Fruit fly (Drosophila melanogaster) whole organism, pupa: ENCODE data around the gene Cp19.

Experiments used
- CG10348 ChIP-seq: fragments of 200-800 bp; sonication (Bioruptor generic); IDR thresholded peaks from 2 replicates; pipeline ENCODE4 v1.3.6; 2022; ENCODE audit warnings: missing biosample characterization, missing genetic modification characterization
- CG12605 ChIP-seq: fragments of 200-800 bp; sonication (Bioruptor generic); IDR thresholded peaks from 2 replicates; pipeline ENCODE4 v1.3.6; 2022; ENCODE audit warnings: missing biosample characterization, missing genetic modification characterization
- CG13204 ChIP-seq: fragments of 200-800 bp; sonication (Bioruptor generic); optimal IDR thresholded peaks from 2 replicates; lab custom pipeline; 2018; ENCODE audit warnings: missing biosample characterization, mild to moderate bottlenecking, missing genetic modification characterization, moderate library complexity
- CG14655 ChIP-seq: fragments of 200-800 bp; sonication (Bioruptor generic); optimal IDR thresholded peaks from 3 replicates; lab custom pipeline; 2017; ENCODE audit warnings: mild to moderate bottlenecking, missing biosample characterization, missing genetic modification reagents, missing genetic modification characterization
- CG15710 ChIP-seq: fragments of 200-800 bp; sonication (Bioruptor generic); optimal IDR thresholded peaks from 2 replicates; lab custom pipeline; 2018; ENCODE audit warnings: missing biosample characterization, mild to moderate bottlenecking, missing genetic modification characterization, moderate library complexity
- CG17806 ChIP-seq: fragments of 200-800 bp; sonication (Bioruptor generic); optimal IDR thresholded peaks from 2 replicates; lab custom pipeline; 2018; ENCODE audit warnings: missing biosample characterization, mild to moderate bottlenecking, missing genetic modification characterization, moderate library complexity
- CG32121 ChIP-seq: fragments of 200-800 bp; sonication (Bioruptor generic); IDR thresholded peaks from 2 replicates; pipeline ENCODE4 v1.3.6; 2022; ENCODE audit warnings: missing biosample characterization, missing genetic modification characterization
- CG34367 ChIP-seq: fragments of 200-800 bp; sonication (Bioruptor generic); optimal IDR thresholded peaks from 2 replicates; lab custom pipeline; 2018; ENCODE audit warnings: missing biosample characterization, mild to moderate bottlenecking, missing genetic modification characterization
- CG4496 ChIP-seq: fragments of 200-800 bp; sonication (Bioruptor generic); IDR thresholded peaks from 3 replicates; pipeline ENCODE4 v1.3.6; 2022; ENCODE audit warnings: missing biosample characterization, missing genetic modification characterization
- CG8159 ChIP-seq: fragments of 200-800 bp; sonication (Bioruptor generic); optimal IDR thresholded peaks from 3 replicates; lab custom pipeline; 2018; ENCODE audit warnings: missing biosample characterization, mild to moderate bottlenecking, missing genetic modification characterization, moderate library complexity
- CG8301 ChIP-seq: fragments of 200-800 bp; sonication (Bioruptor generic); optimal IDR thresholded peaks from 2 replicates; lab custom pipeline; 2018; ENCODE audit warnings: missing biosample characterization, mild to moderate bottlenecking, missing genetic modification characterization
- CG9948 ChIP-seq: fragments of 200-800 bp; sonication (Bioruptor generic); optimal IDR thresholded peaks from 2 replicates; lab custom pipeline; 2018; ENCODE audit warnings: missing biosample characterization, mild to moderate bottlenecking, missing genetic modification characterization, moderate library complexity
- D1 ChIP-seq: fragments of 200-800 bp; sonication (Bioruptor generic); optimal IDR thresholded peaks from 2 replicates; lab custom pipeline; 2018; ENCODE audit warnings: missing biosample characterization, mild to moderate bottlenecking, missing genetic modification characterization, moderate library complexity
- EcR ChIP-seq: fragments of 200-800 bp; sonication (Bioruptor generic); optimal IDR thresholded peaks from 3 replicates; lab custom pipeline; 2019; ENCODE audit warnings: missing biosample characterization, missing genetic modification characterization, mild to moderate bottlenecking, moderate library complexity, missing genetic modification reagents
- Ets98B ChIP-seq: fragments of 200-800 bp; sonication (Bioruptor generic); IDR thresholded peaks from 2 replicates; pipeline ENCODE4 v1.3.6; 2022; ENCODE audit warnings: missing biosample characterization, missing genetic modification characterization
- Pif1A ChIP-seq: fragments of 200-800 bp; sonication (Bioruptor generic); optimal IDR thresholded peaks from 3 replicates; lab custom pipeline; 2016; ENCODE audit warnings: missing biosample characterization, missing genetic modification characterization
- Pif1B ChIP-seq: fragments of 200-800 bp; sonication (Bioruptor generic); optimal IDR thresholded peaks from 3 replicates; lab custom pipeline; 2016; ENCODE audit warnings: missing biosample characterization, missing genetic modification characterization
- Snoo ChIP-seq: fragments of 200-800 bp; sonication (Bioruptor generic); optimal IDR thresholded peaks from 3 replicates; lab custom pipeline; 2017; ENCODE audit warnings: missing biosample characterization, mild to moderate bottlenecking, missing genetic modification characterization, inconsistent platforms
- fd96Ca ChIP-seq: fragments of 200-800 bp; sonication (Bioruptor generic); IDR thresholded peaks from 3 replicates; pipeline ENCODE4 v1.3.6; 2022; ENCODE audit warnings: missing biosample characterization, missing genetic modification characterization
- gl ChIP-seq: fragments of 200-800 bp; sonication (Bioruptor generic); optimal IDR thresholded peaks from 2 replicates; lab custom pipeline; 2018; ENCODE audit warnings: missing biosample characterization, mild to moderate bottlenecking, missing genetic modification characterization
- rn ChIP-seq: fragments of 200-800 bp; sonication (Bioruptor generic); IDR thresholded peaks from 2 replicates; pipeline ENCODE4 v1.3.6; 2022; ENCODE audit warnings: missing biosample characterization, missing genetic modification characterization

The Cp19 gene

DNA sequence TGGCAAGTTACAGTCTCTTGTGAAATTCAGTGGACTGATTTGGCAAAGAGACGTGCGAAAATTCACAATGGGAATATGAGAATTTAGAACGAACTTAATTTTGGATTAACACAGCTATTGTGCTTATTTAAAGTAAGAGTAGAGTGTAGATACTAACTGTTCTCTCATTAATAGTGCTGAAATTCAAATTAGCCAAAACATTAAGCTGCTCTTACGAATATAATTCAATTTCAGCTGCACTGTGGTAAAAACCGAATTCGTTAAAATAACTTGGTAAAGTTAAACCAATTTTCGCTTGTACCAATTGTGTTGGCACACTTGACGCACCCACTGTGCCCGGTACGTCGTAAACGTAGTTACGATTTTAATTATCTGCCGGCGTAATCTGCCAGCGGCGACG is 38.2 kb downstream of the Cp19 start:
- TF ChIP-seq CG9948 (peak; percentile 71), CG34367 (tag; lab: Kevin White, UChicago) (peak; percentile 64), EcR (GFP tag; lab: Kevin White, UChicago) (no peak), CG32121 (peak; percentile 53; the same call in 1 of the 2 replicates), gl (peak; percentile 42), CG8301 (tag; lab: Kevin White, UChicago) (peak; percentile 70), CG12605 (no peak), Pif1A (GFP tag; lab: Kevin White, UChicago) (peak; percentile 56), CG15710 (tag; lab: Kevin White, UChicago) (peak; percentile 71), CG17806 (peak; percentile 68), CG10348 (GFP tag; lab: Robert Waterston, UW) (no peak), CG13204 (GFP tag; lab: Kevin White, UChicago) (peak; percentile 22), Pif1B (GFP tag; lab: Kevin White, UChicago) (peak; percentile 70), fd96Ca (GFP tag; lab: Robert Waterston, UW) (peak; percentile 42; the same call in 1 of the 3 replicates), rn (GFP tag; lab: Robert Waterston, UW) (0 out of 2 replicates have a peak, but pooled peaks have one; percentile 15), Snoo (tag; lab: Kevin White, UChicago) (peak; percentile 43), CG14655 (peak; percentile 81), CG4496 (GFP tag; lab: Robert Waterston, UW) (peak; percentile 67), D1 (peak; percentile 16), CG8159 (tag; lab: Kevin White, UChicago) (peak; percentile 75), Ets98B (GFP tag; lab: Robert Waterston, UW) (peak; percentile 45)

DNA sequence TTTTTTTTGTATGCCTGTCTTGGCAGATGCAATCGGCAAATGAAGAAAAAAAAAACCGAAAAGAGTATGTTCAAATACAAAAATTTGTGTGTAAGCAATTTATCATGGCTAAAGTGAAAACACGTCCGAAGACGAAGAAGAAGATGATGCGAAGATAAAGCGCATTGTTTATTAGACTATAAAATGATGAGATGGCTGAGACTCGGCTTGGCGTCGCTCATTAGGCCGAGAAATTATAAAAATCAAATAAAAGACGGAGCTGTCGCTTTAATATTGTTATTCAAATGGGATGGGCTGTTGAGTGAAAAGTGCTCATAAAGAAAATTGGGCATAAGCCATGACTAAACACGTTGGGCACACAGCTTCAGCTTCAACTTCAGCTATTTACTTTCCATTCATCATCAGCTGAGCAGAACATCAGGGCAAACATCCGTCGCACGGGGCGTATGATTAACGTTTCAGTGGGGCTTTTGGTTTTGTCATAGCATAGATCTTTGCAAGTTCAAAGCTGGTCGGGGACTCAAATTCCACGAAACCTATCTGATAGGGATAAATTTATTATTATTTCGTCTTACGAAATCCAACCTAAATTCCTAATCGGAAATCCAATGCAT is 41.1 kb downstream of the Cp19 start:
- no peak for TF ChIP-seq gl
- TF ChIP-seq fd96Ca (GFP tag; lab: Robert Waterston, UW), result 0 out of 3 replicates have a peak, but pooled peaks have one; percentile 17

DNA sequence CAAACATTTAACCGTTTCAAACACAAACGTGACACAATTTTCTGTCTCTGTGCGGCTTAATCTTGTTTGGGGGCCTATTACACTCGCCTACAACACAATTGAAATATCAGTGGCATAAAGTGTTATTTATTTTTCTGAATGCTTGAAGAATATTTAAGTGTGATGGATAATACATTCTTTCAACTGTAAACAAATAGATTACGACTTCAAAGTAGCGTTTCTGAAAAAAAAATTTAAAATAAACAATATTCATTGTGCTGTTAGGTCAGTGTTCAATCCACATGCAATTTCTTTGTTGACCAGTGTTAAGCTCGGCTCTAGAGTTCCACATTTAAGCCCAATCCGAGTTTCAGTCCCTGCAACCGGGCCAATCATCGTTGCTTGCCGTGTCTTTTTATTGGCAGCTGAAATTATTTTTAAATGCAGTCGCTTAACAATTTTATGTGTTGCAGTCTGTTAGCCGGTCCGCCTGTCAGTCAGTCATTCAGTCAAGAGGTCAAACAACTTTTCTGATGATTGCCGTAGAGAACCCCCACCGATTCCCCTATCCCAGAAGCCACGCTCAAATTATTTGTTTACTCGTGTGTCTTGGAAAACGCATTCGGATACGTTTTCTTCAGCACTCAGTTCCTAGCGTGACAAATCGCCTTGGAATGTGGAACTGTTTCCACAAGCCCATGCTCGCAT is 43.5 kb downstream of the Cp19 start:
- peak; percentile 52 for TF ChIP-seq D1
- peak; percentile 66 for TF ChIP-seq CG12605
- no peak for TF ChIP-seq rn (GFP tag; lab: Robert Waterston, UW)
- TF ChIP-seq EcR (GFP tag; lab: Kevin White, UChicago), result peak; percentile 55
- TF ChIP-seq CG13204 (GFP tag; lab: Kevin White, UChicago), result peak; percentile 7
- TF ChIP-seq Snoo (tag; lab: Kevin White, UChicago), result peak; percentile 12
- TF ChIP-seq CG14655, result peak; percentile 65
- peak; percentile 70 for TF ChIP-seq Pif1A (GFP tag; lab: Kevin White, UChicago)
- peak; percentile 65 for TF ChIP-seq CG32121
- TF ChIP-seq CG4496 (GFP tag; lab: Robert Waterston, UW), result peak; percentile 72; the same call in 2 of the 3 replicates
- TF ChIP-seq Ets98B (GFP tag; lab: Robert Waterston, UW), result peak; percentile 70
- peak; percentile 73 for TF ChIP-seq CG15710 (tag; lab: Kevin White, UChicago)
- peak; percentile 22 for TF ChIP-seq Pif1B (GFP tag; lab: Kevin White, UChicago)
- TF ChIP-seq CG34367 (tag; lab: Kevin White, UChicago), result peak; percentile 71
- TF ChIP-seq fd96Ca (GFP tag; lab: Robert Waterston, UW), result 0 out of 3 replicates have a peak, but pooled peaks have one; percentile 57
- peak; percentile 27 for TF ChIP-seq gl
- TF ChIP-seq CG8159 (tag; lab: Kevin White, UChicago), result peak; percentile 77
- TF ChIP-seq CG17806, result peak; percentile 75
- TF ChIP-seq CG10348 (GFP tag; lab: Robert Waterston, UW), result no peak
- TF ChIP-seq CG8301 (tag; lab: Kevin White, UChicago), result peak; percentile 67
- peak; percentile 64 for TF ChIP-seq CG9948

DNA sequence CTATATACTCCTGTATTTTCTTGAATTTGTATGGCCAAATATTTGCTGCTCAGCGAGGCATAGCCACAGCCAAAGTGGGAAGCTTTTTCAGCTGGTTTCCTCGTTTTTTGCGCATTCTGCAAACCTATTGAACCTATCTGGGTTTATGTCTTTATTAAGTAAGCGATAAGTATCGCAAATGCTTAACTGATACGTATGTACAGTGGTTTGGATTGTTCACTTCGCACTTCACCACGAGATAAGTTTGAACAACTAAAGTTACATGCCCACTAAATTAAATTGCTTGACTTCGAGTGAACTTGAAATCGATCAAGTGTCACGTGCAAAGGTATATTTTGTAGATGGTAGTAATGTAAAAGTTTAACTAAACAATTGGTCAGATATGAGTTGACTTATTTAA is 44.0 kb downstream of the Cp19 start:
- TF ChIP-seq fd96Ca (GFP tag; lab: Robert Waterston, UW) (no peak), CG12605 (no peak), CG17806 (no peak), D1 (no peak), CG14655 (no peak), rn (GFP tag; lab: Robert Waterston, UW) (no peak), CG8159 (tag; lab: Kevin White, UChicago) (no peak), CG4496 (GFP tag; lab: Robert Waterston, UW) (no peak), Pif1B (GFP tag; lab: Kevin White, UChicago) (no peak), CG13204 (GFP tag; lab: Kevin White, UChicago) (no peak), Snoo (tag; lab: Kevin White, UChicago) (no peak), CG34367 (tag; lab: Kevin White, UChicago) (no peak), CG10348 (GFP tag; lab: Robert Waterston, UW) (no peak), CG8301 (tag; lab: Kevin White, UChicago) (no peak), gl (no peak), CG9948 (no peak), CG32121 (no peak)

DNA sequence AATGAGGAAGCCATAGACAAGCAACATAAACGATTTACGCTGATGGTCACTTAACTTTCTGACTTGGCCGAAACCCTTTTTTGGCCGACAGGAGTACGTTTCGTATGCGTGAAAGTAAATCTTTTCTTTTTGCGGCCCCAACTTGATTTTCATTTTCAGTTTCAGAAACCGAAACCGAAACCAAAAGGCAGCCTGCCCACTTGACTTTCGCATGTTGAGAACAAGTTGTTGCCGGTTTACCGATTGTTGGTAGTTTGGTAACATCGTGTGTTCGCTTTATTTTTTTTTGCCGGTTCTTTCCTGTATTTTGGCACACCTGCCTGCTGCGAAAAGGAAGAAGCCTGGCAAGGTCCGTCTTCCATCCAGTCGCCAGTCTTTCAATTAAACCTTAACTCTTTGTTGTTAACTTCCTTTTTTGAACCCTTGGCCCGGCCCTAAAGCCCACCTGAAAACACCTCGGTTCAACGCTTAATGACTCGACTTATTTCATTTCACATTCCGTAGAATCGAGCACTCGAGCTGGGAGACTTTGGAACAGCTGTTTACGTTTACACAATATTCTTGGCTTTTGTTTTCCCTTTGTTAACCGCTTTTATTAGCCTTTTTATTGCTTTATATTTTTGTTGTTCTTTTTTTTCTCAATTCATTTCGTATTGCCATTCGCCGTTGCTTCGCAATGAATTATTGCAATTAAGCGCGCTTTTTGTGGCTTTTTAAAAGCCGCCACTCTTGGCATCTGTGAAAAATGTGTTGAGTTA is 45.5 kb downstream of the Cp19 start:
- TF ChIP-seq gl (peak; percentile 58), CG34367 (tag; lab: Kevin White, UChicago) (peak; percentile 11), Snoo (tag; lab: Kevin White, UChicago) (no peak), CG15710 (tag; lab: Kevin White, UChicago) (peak; percentile 25), Ets98B (GFP tag; lab: Robert Waterston, UW) (no peak), Pif1A (GFP tag; lab: Kevin White, UChicago) (peak; percentile 0), rn (GFP tag; lab: Robert Waterston, UW) (no peak), fd96Ca (GFP tag; lab: Robert Waterston, UW) (no peak), CG32121 (no peak), CG8159 (tag; lab: Kevin White, UChicago) (peak; percentile 37), EcR (GFP tag; lab: Kevin White, UChicago) (peak; percentile 58), CG8301 (tag; lab: Kevin White, UChicago) (no peak), CG17806 (no peak), D1 (no peak), CG13204 (GFP tag; lab: Kevin White, UChicago) (peak; percentile 53), Pif1B (GFP tag; lab: Kevin White, UChicago) (no peak)
